Worm (Caenorhabditis elegans) whole organism, L3 larva: Measurements from ENCODE around the gene T05B4.9.

Source experiments
- R02D3.7 ChIP-seq: fragments of 150-350 bp; optimal IDR thresholded peaks from 2 replicates; lab custom pipeline; 2014; ENCODE audit warnings: missing biosample characterization, missing genetic modification characterization
- ZK546.5 ChIP-seq: sonication (generic microtip); optimal IDR thresholded peaks from 2 replicates; lab custom pipeline; 2017; ENCODE audit warnings: missing biosample characterization, missing genetic modification characterization
- aly-2 ChIP-seq: fragments of 150-350 bp; optimal IDR thresholded peaks from 2 replicates; lab custom pipeline; 2014; ENCODE audit warnings: missing biosample characterization, missing genetic modification characterization
- ama-1 ChIP-seq: fragments of 150-350 bp; optimal IDR thresholded peaks from 2 replicates; lab custom pipeline; 2018
- ceh-28 ChIP-seq: fragments of 150-350 bp; optimal IDR thresholded peaks from 2 replicates; lab custom pipeline; 2014; ENCODE audit warnings: missing biosample characterization, missing genetic modification reagents, missing genetic modification characterization
- daf-12 ChIP-seq: fragments of 150-350 bp; optimal IDR thresholded peaks from 2 replicates; lab custom pipeline; 2014; ENCODE audit warnings: missing biosample characterization, missing genetic modification reagents, missing genetic modification characterization
- egl-27 ChIP-seq: sonication (generic microtip); optimal IDR thresholded peaks from 4 replicates; lab custom pipeline; 2017; ENCODE audit warnings: missing biosample characterization, missing genetic modification reagents, missing genetic modification characterization
- egl-5 ChIP-seq: fragments of 150-350 bp; optimal IDR thresholded peaks from 2 replicates; lab custom pipeline; 2017; ENCODE audit warnings: missing biosample characterization, missing genetic modification reagents, missing genetic modification characterization, inconsistent platforms
- elt-2 ChIP-seq: sonication (generic microtip); optimal IDR thresholded peaks from 2 replicates; lab custom pipeline; 2016; ENCODE audit warnings: missing genetic modification reagents, mild to moderate bottlenecking, missing genetic modification characterization, missing compliant biosample characterization
- elt-3 ChIP-seq, 3 experiments: fragments of 150-350 bp in 1 of 3; sonication (generic microtip) in 2 of 3; optimal IDR thresholded peaks; 2 replicates in 2 of 3; 4 replicates in 1 of 3; lab custom pipeline; 2014 to 2017; ENCODE audit warnings: missing biosample characterization in 3 of 3, missing genetic modification characterization in 3 of 3
- eor-1 ChIP-seq, 2 experiments: fragments of 150-350 bp; optimal IDR thresholded peaks; 2 replicates each; lab custom pipeline; 2014 to 2018; ENCODE audit warnings: missing biosample characterization in 2 of 2, missing genetic modification characterization in 2 of 2
- fkh-2 ChIP-seq: fragments of 150-350 bp; optimal IDR thresholded peaks from 2 replicates; lab custom pipeline; 2014; ENCODE audit warnings: missing biosample characterization, missing genetic modification reagents, missing genetic modification characterization
- hmg-11 ChIP-seq: sonication (generic microtip); optimal IDR thresholded peaks from 2 replicates; lab custom pipeline; 2016; ENCODE audit warnings: missing genetic modification characterization, missing compliant biosample characterization
- lin-15B ChIP-seq: fragments of 150-350 bp; optimal IDR thresholded peaks from 2 replicates; lab custom pipeline; 2014; ENCODE audit warnings: missing biosample characterization, missing genetic modification characterization
- lin-39 ChIP-seq: fragments of 150-350 bp; optimal IDR thresholded peaks from 2 replicates; lab custom pipeline; 2018; ENCODE audit warnings: missing biosample characterization, missing genetic modification reagents, missing genetic modification characterization
- lsy-12 ChIP-seq: sonication (generic microtip); optimal IDR thresholded peaks from 2 replicates; lab custom pipeline; 2016; ENCODE audit warnings: mild to moderate bottlenecking, missing genetic modification characterization, missing compliant biosample characterization
- mdl-1 ChIP-seq: fragments of 150-350 bp; optimal IDR thresholded peaks from 2 replicates; lab custom pipeline; 2014; ENCODE audit warnings: missing biosample characterization, missing genetic modification characterization
- mml-1 ChIP-seq: fragments of 150-350 bp; sonication (generic microtip); optimal IDR thresholded peaks from 3 replicates; lab custom pipeline; 2014; ENCODE audit warnings: missing biosample characterization, missing genetic modification characterization
- nhr-11 ChIP-seq: fragments of 150-350 bp; optimal IDR thresholded peaks from 2 replicates; lab custom pipeline; 2014; ENCODE audit warnings: missing biosample characterization, missing genetic modification characterization
- nhr-12 ChIP-seq: fragments of 150-350 bp; optimal IDR thresholded peaks from 2 replicates; lab custom pipeline; 2014; ENCODE audit warnings: missing biosample characterization, missing genetic modification characterization
- nhr-23 ChIP-seq: fragments of 150-350 bp; optimal IDR thresholded peaks from 2 replicates; lab custom pipeline; 2014; ENCODE audit warnings: missing biosample characterization, missing genetic modification reagents, missing genetic modification characterization
- nhr-25 ChIP-seq: sonication (generic microtip); optimal IDR thresholded peaks from 2 replicates; lab custom pipeline; 2017; ENCODE audit warnings: missing biosample characterization, missing genetic modification characterization
- nhr-28 ChIP-seq: fragments of 150-350 bp; optimal IDR thresholded peaks from 2 replicates; lab custom pipeline; 2014; ENCODE audit warnings: missing biosample characterization, missing genetic modification characterization
- nhr-43 ChIP-seq: sonication (generic microtip); optimal IDR thresholded peaks from 2 replicates; lab custom pipeline; 2016; ENCODE audit warnings: mild to moderate bottlenecking, missing genetic modification characterization, missing compliant biosample characterization; ENCODE audit not compliant: poor library complexity, severe bottlenecking
- nhr-67 ChIP-seq: fragments of 150-350 bp; optimal IDR thresholded peaks from 2 replicates; lab custom pipeline; 2014; ENCODE audit warnings: missing biosample characterization, missing genetic modification characterization
- nhr-77 ChIP-seq: fragments of 150-350 bp; optimal IDR thresholded peaks from 2 replicates; lab custom pipeline; 2014; ENCODE audit warnings: missing biosample characterization, missing genetic modification characterization
- pha-4 ChIP-seq: fragments of 150-350 bp; optimal IDR thresholded peaks from 2 replicates; lab custom pipeline; 2014; ENCODE audit warnings: missing biosample characterization, missing genetic modification reagents, missing genetic modification characterization
- pqm-1 ChIP-seq: fragments of 150-350 bp; optimal IDR thresholded peaks from 2 replicates; lab custom pipeline; 2017; ENCODE audit warnings: missing biosample characterization, missing genetic modification characterization, inconsistent platforms
- sea-2 ChIP-seq: fragments of 150-350 bp; sonication (generic microtip); optimal IDR thresholded peaks from 4 replicates; lab custom pipeline; 2014; ENCODE audit warnings: missing biosample characterization, missing genetic modification reagents, missing genetic modification characterization
- skn-1 ChIP-seq: fragments of 150-350 bp; optimal IDR thresholded peaks from 2 replicates; lab custom pipeline; 2014; ENCODE audit warnings: missing biosample characterization, missing genetic modification characterization
- tbx-2 ChIP-seq: sonication (generic microtip); optimal IDR thresholded peaks from 2 replicates; lab custom pipeline; 2016; ENCODE audit warnings: mild to moderate bottlenecking, missing genetic modification characterization, missing compliant biosample characterization
- unc-39 ChIP-seq: sonication (generic microtip); optimal IDR thresholded peaks from 4 replicates; lab custom pipeline; 2017; ENCODE audit warnings: missing biosample characterization, missing genetic modification characterization
- zag-1 ChIP-seq: fragments of 150-350 bp; optimal IDR thresholded peaks from 2 replicates; lab custom pipeline; 2014; ENCODE audit warnings: missing biosample characterization, missing genetic modification characterization
- ztf-11 ChIP-seq: fragments of 150-350 bp; optimal IDR thresholded peaks from 2 replicates; lab custom pipeline; 2014; ENCODE audit warnings: missing biosample characterization, missing genetic modification characterization

Gene T05B4.9

DNA sequence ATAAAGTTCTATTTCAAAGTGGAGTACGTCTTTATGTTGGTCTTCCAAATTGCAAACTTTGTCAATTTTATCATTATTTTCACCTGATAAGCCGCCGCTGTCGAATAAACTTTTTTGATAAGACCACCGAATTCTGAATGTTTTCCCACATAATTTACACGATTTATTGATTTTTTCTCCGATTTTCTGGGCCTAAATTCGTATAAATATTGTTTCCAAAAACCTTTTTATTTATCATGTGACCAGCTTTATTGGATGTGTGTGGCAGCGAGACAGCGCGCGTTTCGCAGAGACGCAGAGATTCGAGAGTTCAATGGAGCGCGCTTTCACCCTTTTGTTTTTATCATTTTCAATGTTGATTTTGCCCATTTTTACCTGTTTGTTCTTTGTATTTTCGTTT lies 24.8 kb upstream of the T05B4.9 start (continued):
- TF ChIP-seq hmg-11 (tag; lab: Kevin White, UChicago) (peak; percentile 57), nhr-77 (tag; lab: Kevin White, UChicago) (no peak)

DNA sequence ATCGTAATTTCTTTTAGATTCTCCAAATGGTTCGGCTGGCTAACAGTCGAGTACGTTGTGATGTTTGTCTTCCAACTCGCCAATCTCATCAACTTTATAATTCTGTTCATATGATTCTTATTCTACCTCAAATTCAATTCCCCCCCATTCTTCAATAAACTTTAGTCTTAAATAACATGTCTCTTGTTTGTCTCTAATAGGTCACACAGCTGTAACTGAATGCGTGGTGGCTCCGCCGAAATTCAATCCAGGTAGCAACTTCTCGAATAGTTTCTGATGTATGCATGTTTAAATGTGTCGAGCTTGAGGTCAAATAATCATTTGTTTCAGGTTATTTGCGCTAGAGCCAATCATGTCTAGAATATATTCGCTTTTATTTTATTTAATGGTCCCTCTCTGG lies 20.5 kb upstream of the T05B4.9 start, which contains the start of gene lgc-29:
lgc-29 (plus strand) TSS at position 301 of the 400 bp plus-strand sequence.
- no peak for TF ChIP-seq hmg-11 (tag; lab: Kevin White, UChicago)
- TF ChIP-seq mdl-1 (tag; lab: Kevin White, UChicago), result no peak

DNA sequence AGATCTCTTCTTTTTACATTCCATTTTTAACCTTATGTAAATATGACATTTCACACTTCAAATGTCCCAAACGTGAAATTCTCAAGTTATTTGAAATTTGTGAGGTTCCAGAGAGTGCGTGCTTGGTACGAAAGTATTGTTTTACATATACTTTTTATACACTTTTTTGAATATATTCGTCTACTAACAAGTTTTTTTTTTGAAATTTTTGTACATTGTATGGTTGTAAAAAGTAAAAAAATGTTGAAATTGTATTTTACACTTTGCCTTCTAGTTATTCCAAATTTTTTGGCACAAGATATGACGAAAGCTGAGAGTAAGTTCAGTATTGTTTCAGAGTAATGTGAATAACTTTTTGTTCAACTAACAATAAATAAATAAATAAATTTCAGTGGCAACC lies 16.5 kb upstream of the T05B4.9 start, which contains the start of gene lgc-1:
lgc-1 (plus strand) TSS at position 301 of the 400 bp plus-strand sequence.
- TF ChIP-seq fkh-2 (tag; lab: Kevin White, UChicago) (no peak), ZK546.5 (no peak), unc-39 (tag; lab: Kevin White, UChicago) (no peak), tbx-2 (no peak), ztf-11 (tag; lab: Kevin White, UChicago) (no peak), aly-2 (tag; lab: Kevin White, UChicago) (no peak), nhr-11 (tag; lab: Kevin White, UChicago) (no peak), egl-5 (tag; lab: Kevin White, UChicago) (no peak), elt-3 (tag; optimal IDR thresholded peaks at IDR 0.05; lab: Kevin White, UChicago) (no peak), ama-1 (no peak), skn-1 (tag; lab: Kevin White, UChicago) (no peak), R02D3.7 (tag; lab: Kevin White, UChicago) (no peak), hmg-11 (tag; lab: Kevin White, UChicago) (no peak)

DNA sequence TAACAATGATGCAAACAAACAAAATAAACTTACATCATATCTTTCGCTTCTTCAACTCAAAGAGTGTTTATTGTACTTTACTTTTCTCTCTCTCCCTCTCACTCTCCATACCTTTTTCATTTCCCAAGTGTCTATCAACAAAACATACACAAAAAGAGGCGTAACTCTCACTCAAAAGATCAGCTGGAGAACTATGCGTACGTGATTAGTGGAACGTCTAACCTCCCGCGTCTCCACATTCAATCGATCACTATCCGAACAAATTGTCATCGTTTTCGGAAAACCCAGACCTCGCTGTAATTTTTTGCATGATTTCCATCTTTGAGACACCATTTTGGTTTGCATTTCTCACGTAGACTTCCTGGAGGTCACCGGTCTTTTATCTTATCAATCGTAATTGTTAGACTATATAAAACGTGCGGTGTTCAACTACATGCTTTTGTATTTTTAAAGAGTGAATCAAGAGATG lies 13.3 kb upstream of the T05B4.9 start, which contains the start of gene nhr-57:
nhr-57 (plus strand) TSS at position 419 of the 469 bp plus-strand sequence.
- TF ChIP-seq nhr-28 (tag; lab: Kevin White, UChicago), result no peak
- TF ChIP-seq skn-1 (tag; lab: Kevin White, UChicago), result peak; percentile 84
- peak; percentile 73 for TF ChIP-seq ceh-28 (tag; lab: Kevin White, UChicago)
- TF ChIP-seq lsy-12 (tag; lab: Kevin White, UChicago), result no peak
- TF ChIP-seq ama-1, result peak; percentile 26
- no peak for TF ChIP-seq mml-1 (tag; lab: Kevin White, UChicago)
- no peak for TF ChIP-seq nhr-12 (tag; lab: Kevin White, UChicago)
- TF ChIP-seq aly-2 (tag; lab: Kevin White, UChicago), result no peak
- peak in 1 of 3 experiments; percentile 42 for TF ChIP-seq elt-3 (tag; optimal IDR thresholded peaks at IDR 0.05; lab: Kevin White, UChicago)
- TF ChIP-seq nhr-23 (tag; lab: Kevin White, UChicago), result peak; percentile 67
- no peak for TF ChIP-seq ZK546.5
- no peak for TF ChIP-seq nhr-11 (tag; lab: Kevin White, UChicago)
- peak; percentile 53 for TF ChIP-seq lin-39 (tag; lab: Kevin White, UChicago)
- no peak for TF ChIP-seq nhr-67 (tag; lab: Kevin White, UChicago)
- TF ChIP-seq nhr-77 (tag; lab: Kevin White, UChicago), result no peak
- peak; percentile 28 for TF ChIP-seq mdl-1 (tag; lab: Kevin White, UChicago)
- TF ChIP-seq hmg-11 (tag; lab: Kevin White, UChicago), result no peak
- peak; percentile 82 for TF ChIP-seq elt-2
- peak; percentile 98 for TF ChIP-seq pha-4 (tag; lab: Kevin White, UChicago)
- peak; percentile 81 for TF ChIP-seq nhr-43 (tag; lab: Kevin White, UChicago)
- TF ChIP-seq egl-27 (tag; lab: Kevin White, UChicago), result no peak
- TF ChIP-seq sea-2, result no peak
- no peak for TF ChIP-seq lin-15B (tag; lab: Kevin White, UChicago)
- peak; percentile 65 for TF ChIP-seq egl-5 (tag; lab: Kevin White, UChicago)
- no peak for TF ChIP-seq unc-39 (tag; lab: Kevin White, UChicago)
- TF ChIP-seq pqm-1, result peak; percentile 74
- no peak for TF ChIP-seq eor-1 (tag; optimal IDR thresholded peaks at IDR 0.05; lab: Kevin White, UChicago)
- TF ChIP-seq nhr-25 (tag; lab: Kevin White, UChicago), result peak; percentile 77

DNA sequence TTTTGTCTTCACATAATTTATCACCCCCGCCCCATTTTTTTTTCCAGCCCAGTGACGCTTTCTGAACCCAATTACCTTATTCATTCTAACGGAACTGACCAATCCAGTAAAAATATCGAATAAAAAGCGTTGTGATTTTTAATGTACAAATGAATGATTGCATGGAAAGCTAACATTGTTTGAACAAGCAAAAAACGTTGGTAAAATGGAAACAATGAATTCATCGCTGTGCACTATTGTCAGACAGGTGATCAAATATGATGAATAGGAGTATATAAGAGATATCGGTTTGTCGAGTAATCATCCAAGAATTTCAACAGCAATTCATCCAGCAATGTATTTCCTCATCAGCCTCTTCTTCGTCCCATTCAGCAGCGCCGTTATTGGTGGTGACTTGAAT lies 11.4 kb upstream of the T05B4.9 start, which contains the start of gene phat-4:
phat-4 (plus strand) TSS at position 301 of the 400 bp plus-strand sequence.
- TF ChIP-seq zag-1 (tag; lab: Kevin White, UChicago), result no peak
- TF ChIP-seq lin-15B (tag; lab: Kevin White, UChicago), result no peak
- TF ChIP-seq elt-2, result no peak
- no peak for TF ChIP-seq daf-12
- TF ChIP-seq, all 47 proteins: peak for 0
